Fruit fly (Drosophila melanogaster) whole organism, pupa: ENCODE results near the gene bam.

Experiments
- CG13204 ChIP-seq: fragments of 200-800 bp; sonication (Bioruptor generic); optimal IDR thresholded peaks from 2 replicates; lab custom pipeline; 2018; ENCODE audit warnings: missing biosample characterization, mild to moderate bottlenecking, missing genetic modification characterization, moderate library complexity
- CG14655 ChIP-seq: fragments of 200-800 bp; sonication (Bioruptor generic); optimal IDR thresholded peaks from 3 replicates; lab custom pipeline; 2017; ENCODE audit warnings: mild to moderate bottlenecking, missing biosample characterization, missing genetic modification reagents, missing genetic modification characterization
- CG15710 ChIP-seq: fragments of 200-800 bp; sonication (Bioruptor generic); optimal IDR thresholded peaks from 2 replicates; lab custom pipeline; 2018; ENCODE audit warnings: missing biosample characterization, mild to moderate bottlenecking, missing genetic modification characterization, moderate library complexity
- CG32121 ChIP-seq: fragments of 200-800 bp; sonication (Bioruptor generic); IDR thresholded peaks from 2 replicates; pipeline ENCODE4 v1.3.6; 2022; ENCODE audit warnings: missing biosample characterization, missing genetic modification characterization
- CG34367 ChIP-seq: fragments of 200-800 bp; sonication (Bioruptor generic); optimal IDR thresholded peaks from 2 replicates; lab custom pipeline; 2018; ENCODE audit warnings: missing biosample characterization, mild to moderate bottlenecking, missing genetic modification characterization
- CG4496 ChIP-seq: fragments of 200-800 bp; sonication (Bioruptor generic); IDR thresholded peaks from 3 replicates; pipeline ENCODE4 v1.3.6; 2022; ENCODE audit warnings: missing biosample characterization, missing genetic modification characterization
- CG8159 ChIP-seq: fragments of 200-800 bp; sonication (Bioruptor generic); optimal IDR thresholded peaks from 3 replicates; lab custom pipeline; 2018; ENCODE audit warnings: missing biosample characterization, mild to moderate bottlenecking, missing genetic modification characterization, moderate library complexity
- CG8301 ChIP-seq: fragments of 200-800 bp; sonication (Bioruptor generic); optimal IDR thresholded peaks from 2 replicates; lab custom pipeline; 2018; ENCODE audit warnings: missing biosample characterization, mild to moderate bottlenecking, missing genetic modification characterization
- D1 ChIP-seq: fragments of 200-800 bp; sonication (Bioruptor generic); optimal IDR thresholded peaks from 2 replicates; lab custom pipeline; 2018; ENCODE audit warnings: missing biosample characterization, mild to moderate bottlenecking, missing genetic modification characterization, moderate library complexity
- EcR ChIP-seq: fragments of 200-800 bp; sonication (Bioruptor generic); optimal IDR thresholded peaks from 3 replicates; lab custom pipeline; 2019; ENCODE audit warnings: missing biosample characterization, missing genetic modification characterization, mild to moderate bottlenecking, moderate library complexity, missing genetic modification reagents
- Ets98B ChIP-seq: fragments of 200-800 bp; sonication (Bioruptor generic); IDR thresholded peaks from 2 replicates; pipeline ENCODE4 v1.3.6; 2022; ENCODE audit warnings: missing biosample characterization, missing genetic modification characterization
- Pif1A ChIP-seq: fragments of 200-800 bp; sonication (Bioruptor generic); optimal IDR thresholded peaks from 3 replicates; lab custom pipeline; 2016; ENCODE audit warnings: missing biosample characterization, missing genetic modification characterization
- Pif1B ChIP-seq: fragments of 200-800 bp; sonication (Bioruptor generic); optimal IDR thresholded peaks from 3 replicates; lab custom pipeline; 2016; ENCODE audit warnings: missing biosample characterization, missing genetic modification characterization
- Snoo ChIP-seq: fragments of 200-800 bp; sonication (Bioruptor generic); optimal IDR thresholded peaks from 3 replicates; lab custom pipeline; 2017; ENCODE audit warnings: missing biosample characterization, mild to moderate bottlenecking, missing genetic modification characterization, inconsistent platforms
- fd96Ca ChIP-seq: fragments of 200-800 bp; sonication (Bioruptor generic); IDR thresholded peaks from 3 replicates; pipeline ENCODE4 v1.3.6; 2022; ENCODE audit warnings: missing biosample characterization, missing genetic modification characterization
- gl ChIP-seq: fragments of 200-800 bp; sonication (Bioruptor generic); optimal IDR thresholded peaks from 2 replicates; lab custom pipeline; 2018; ENCODE audit warnings: missing biosample characterization, mild to moderate bottlenecking, missing genetic modification characterization
- rn ChIP-seq: fragments of 200-800 bp; sonication (Bioruptor generic); IDR thresholded peaks from 2 replicates; pipeline ENCODE4 v1.3.6; 2022; ENCODE audit warnings: missing biosample characterization, missing genetic modification characterization

Gene bam

dm6 chr3R:25205413-25205977 lies 39.4 kb downstream of the bam start:
- TF ChIP-seq Ets98B (GFP tag; lab: Robert Waterston, UW) = no peak
- TF ChIP-seq Pif1B (GFP tag; lab: Kevin White, UChicago) = no peak
- TF ChIP-seq CG32121 (GFP tag; lab: Robert Waterston, UW) = no peak
- TF ChIP-seq fd96Ca (GFP tag; lab: Robert Waterston, UW) = peak; percentile 21; the same call in 1 of the 3 replicates
- no peak for TF ChIP-seq CG34367
- peak; percentile 1 for TF ChIP-seq Snoo (tag; lab: Kevin White, UChicago)
- peak; percentile 68 for TF ChIP-seq CG13204 (GFP tag; lab: Kevin White, UChicago)
- TF ChIP-seq CG4496 = 0 out of 3 replicates have a peak, but pooled peaks have one; percentile 15
- peak; percentile 95 for TF ChIP-seq EcR

dm6 chr3R:25199321-25199868 lies 45.5 kb downstream of the bam start, which contains the start of gene CG13654:
TSS of gene CG13654 (plus strand) at chr3R:25199818.
- TF ChIP-seq CG8159 (tag; lab: Kevin White, UChicago) (peak; percentile 39), fd96Ca (GFP tag; lab: Robert Waterston, UW) (no peak)
- TF ChIP-seq, all 21 proteins: peak for 1

dm6 chr3R:25194723-25195577 lies 50.0 kb downstream of the bam start, which contains the start of gene CG13653:
TSS of gene CG13653 (plus strand) at chr3R:25195527.
- TF ChIP-seq CG8301 (no peak), CG15710 (tag; lab: Kevin White, UChicago) (no peak), Pif1A (GFP tag; lab: Kevin White, UChicago) (no peak), gl (tag; lab: Kevin White, UChicago) (no peak), CG14655 (GFP tag; lab: Kevin White, UChicago) (no peak), D1 (tag; lab: Kevin White, UChicago) (no peak)

DNA sequence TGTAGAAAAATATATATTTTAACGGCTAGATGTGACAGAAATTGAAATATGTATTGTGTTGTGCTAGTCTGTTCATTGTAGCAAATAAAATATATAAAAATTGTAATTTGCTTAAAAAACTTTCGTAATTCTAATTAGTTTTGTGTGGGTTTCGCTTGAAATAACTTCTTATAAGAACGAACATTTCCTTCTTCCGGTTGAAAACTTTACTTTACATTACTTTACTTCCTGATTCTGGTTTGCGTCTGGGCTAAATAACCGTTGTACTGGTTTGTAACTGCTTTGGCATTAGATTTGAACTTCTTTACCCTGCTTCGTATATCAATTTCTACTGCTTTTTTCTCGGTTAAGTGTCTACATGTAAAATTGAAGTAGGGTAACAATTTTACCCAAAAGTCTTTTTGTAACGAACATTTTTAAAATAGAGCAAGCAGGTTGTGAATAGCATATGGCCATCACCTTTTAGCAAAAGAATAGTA lies 51.1 kb downstream of the bam start, which contains the start of gene lobo:
Gene lobo, minus strand, starts transcription at position 51 of the 479 bp plus-strand sequence.
- TF ChIP-seq CG34367 = no peak
- TF ChIP-seq D1 (tag; lab: Kevin White, UChicago) = peak; percentile 26
- TF ChIP-seq Pif1B (GFP tag; lab: Kevin White, UChicago) = no peak
- TF ChIP-seq rn = no peak
- TF ChIP-seq gl (tag; lab: Kevin White, UChicago) = no peak
- TF ChIP-seq EcR = no peak
- TF ChIP-seq CG4496 = peak; percentile 15; the same call in 1 of the 3 replicates
- TF ChIP-seq fd96Ca (GFP tag; lab: Robert Waterston, UW) = no peak
